Worm (Caenorhabditis elegans): ENCODE results near the gene T25D3.3.

Gene T25D3.3

ce11 chrII:152283-152682 is at the start of gene T25D3.3:
Gene T25D3.3 (plus strand): TSS chrII:152583.
- TF ChIP-seq lin-13 (GFP tag; optimal IDR thresholded peaks at IDR 0.05) (no peak), nhr-6 (tag; optimal IDR thresholded peaks at IDR 0.05) (no peak), nhr-237 (tag; optimal IDR thresholded peaks at IDR 0.05) (no peak), sem-4 (tag; optimal IDR thresholded peaks at IDR 0.05) (no peak), C34F6.9 (tag; optimal IDR thresholded peaks at IDR 0.05) (no peak), skn-1 (tag; optimal IDR thresholded peaks at IDR 0.05) (no peak), fos-1 (tag; optimal IDR thresholded peaks at IDR 0.05) (no peak)

DNA sequence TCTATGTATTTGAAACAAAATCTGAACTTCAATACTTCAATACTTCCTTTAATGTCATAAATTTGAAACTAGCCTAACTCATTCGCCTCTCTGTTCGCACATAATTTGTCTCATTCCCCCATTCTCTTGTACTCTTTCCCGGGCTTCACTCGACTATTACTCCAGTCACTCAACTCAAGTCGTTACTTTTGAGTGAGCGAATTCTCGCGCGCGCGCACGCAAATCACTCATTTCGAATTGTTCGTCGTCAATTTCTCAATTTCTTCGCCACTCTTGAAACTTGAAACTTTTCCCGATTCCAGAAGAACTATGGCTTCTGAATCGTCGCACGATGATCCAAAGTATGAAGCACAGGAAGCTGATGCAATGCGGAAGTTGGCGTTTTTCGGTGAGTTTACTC is 48.1 kb upstream of the T25D3.3 start, which contains the start of gene col-68:
Gene col-68 (plus strand): TSS at position 301 of the 400 bp plus-strand sequence.
- TF ChIP-seq ceh-82 (tag; optimal IDR thresholded peaks at IDR 0.05) (no peak), nhr-77 (tag; optimal IDR thresholded peaks at IDR 0.05) (no peak), nhr-21 (tag; optimal IDR thresholded peaks at IDR 0.05) (no peak), lin-39 (tag; optimal IDR thresholded peaks at IDR 0.05) (no peak), fos-1 (tag; optimal IDR thresholded peaks at IDR 0.05) (no peak), nhr-25 (tag; optimal IDR thresholded peaks at IDR 0.05) (no peak), ama-1 (optimal IDR thresholded peaks at IDR 0.05) (no peak)

ce11 chrII:105327-105882 is 47.0 kb upstream of the T25D3.3 start:
- TF ChIP-seq egl-27 (tag; optimal IDR thresholded peaks at IDR 0.05) (no peak), nhr-129 (tag; optimal IDR thresholded peaks at IDR 0.05) (no peak), lin-39 (tag; optimal IDR thresholded peaks at IDR 0.05) (no peak), ztf-11 (tag; optimal IDR thresholded peaks at IDR 0.05) (no peak), sma-3 (GFP tag; optimal IDR thresholded peaks at IDR 0.05) (no peak), mbf-1 (tag; optimal IDR thresholded peaks at IDR 0.05) (no peak), sem-4 (tag; optimal IDR thresholded peaks at IDR 0.05) (no peak), sma-9 (GFP tag; optimal IDR thresholded peaks at IDR 0.05) (no peak), sma-9 (tag; optimal IDR thresholded peaks at IDR 0.05) (no peak), R02D3.7 (tag; optimal IDR thresholded peaks at IDR 0.05) (no peak), mab-5 (tag; optimal IDR thresholded peaks at IDR 0.05) (no peak), ztf-4 (tag; optimal IDR thresholded peaks at IDR 0.05) (no peak), elt-3 (tag; optimal IDR thresholded peaks at IDR 0.05) (no peak), gmeb-1 (tag; optimal IDR thresholded peaks at IDR 0.05) (no peak), mdl-1 (tag; optimal IDR thresholded peaks at IDR 0.05) (no peak), lsy-2 (tag; optimal IDR thresholded peaks at IDR 0.05) (no peak)

DNA sequence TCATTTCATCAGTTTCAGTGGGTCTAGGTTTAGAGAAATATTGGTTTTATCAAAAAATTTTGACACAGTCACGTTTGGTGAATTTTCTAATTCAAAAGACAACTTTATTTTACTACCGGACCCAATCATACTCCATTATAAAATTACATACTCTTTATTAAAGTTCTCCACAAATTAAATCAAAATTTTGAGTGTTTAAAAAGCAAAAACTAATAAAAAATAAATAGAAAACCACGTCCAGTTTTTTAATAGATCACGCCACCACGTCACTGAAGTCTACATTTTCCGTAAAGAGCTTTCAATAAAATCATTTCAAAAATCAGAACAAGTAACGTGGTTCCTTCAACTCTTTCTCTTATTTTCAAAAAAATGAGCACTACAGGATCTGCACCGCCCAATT is 46.5 kb upstream of the T25D3.3 start, which contains the start of gene txt-1:
Gene txt-1 (plus strand): TSS at position 301 of the 400 bp plus-strand sequence.
- no peak for TF ChIP-seq ceh-82 (tag; optimal IDR thresholded peaks at IDR 0.05)
- TF ChIP-seq sem-4 (tag; optimal IDR thresholded peaks at IDR 0.05), result no peak
- no peak for TF ChIP-seq nhr-10 (tag; optimal IDR thresholded peaks at IDR 0.05)
- TF ChIP-seq C34F6.9 (tag; optimal IDR thresholded peaks at IDR 0.05), result no peak
- TF ChIP-seq alr-1 (tag; optimal IDR thresholded peaks at IDR 0.05), result no peak
- TF ChIP-seq lin-13 (GFP tag; optimal IDR thresholded peaks at IDR 0.05), result no peak
- TF ChIP-seq lin-11 (tag; optimal IDR thresholded peaks at IDR 0.05), result no peak
- no peak for TF ChIP-seq dmd-4 (tag; optimal IDR thresholded peaks at IDR 0.05)
- TF ChIP-seq elt-1 (tag; optimal IDR thresholded peaks at IDR 0.05), result no peak

DNA sequence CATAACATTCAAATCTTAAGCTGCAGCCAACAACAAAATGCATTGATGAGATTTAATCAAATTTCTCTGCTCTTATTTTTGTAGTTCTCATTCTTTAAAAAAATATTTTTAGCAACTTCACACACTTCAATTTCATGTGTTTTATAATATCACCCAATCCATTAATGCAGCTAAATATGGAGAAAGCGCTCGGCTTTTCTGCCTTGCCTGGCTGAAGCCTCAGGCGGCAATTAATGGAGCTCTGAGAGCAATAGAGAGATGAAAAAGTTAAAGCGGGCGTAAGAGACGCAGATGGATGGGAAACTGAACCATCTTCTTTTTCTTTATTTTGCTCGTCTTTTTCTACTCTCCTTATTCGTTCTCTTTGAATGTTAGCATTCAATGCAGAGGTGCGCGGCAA is 44.7 kb upstream of the T25D3.3 start:
- TF ChIP-seq nhr-6 (tag; optimal IDR thresholded peaks at IDR 0.05), result no peak
- TF ChIP-seq elt-1 (tag; optimal IDR thresholded peaks at IDR 0.05), result no peak
- TF ChIP-seq mdl-1 (tag; optimal IDR thresholded peaks at IDR 0.05), result no peak
- no peak for TF ChIP-seq mab-5 (tag; optimal IDR thresholded peaks at IDR 0.05)

DNA sequence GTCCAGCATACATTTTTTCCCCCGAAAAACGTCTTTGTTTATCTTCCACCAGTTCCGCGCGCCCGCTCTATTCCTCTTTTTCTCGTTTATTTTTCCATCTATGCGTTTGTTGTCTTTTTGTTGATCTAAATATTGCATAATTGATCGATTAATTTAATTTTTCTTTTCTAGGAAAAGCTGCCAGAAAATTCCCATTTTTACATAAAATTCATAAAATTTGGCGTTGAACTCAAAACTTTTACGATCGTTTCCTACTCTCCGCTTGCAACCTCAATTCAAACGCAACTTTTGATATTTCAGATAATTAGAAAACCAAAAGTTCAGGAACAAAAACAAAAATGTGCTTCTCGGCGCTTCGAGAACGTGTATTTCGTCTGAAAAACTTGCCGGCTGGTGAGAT is 43.5 kb upstream of the T25D3.3 start, which contains the start of gene C50D2.2:
Gene C50D2.2 (plus strand): TSS at position 301 of the 400 bp plus-strand sequence.
- no peak for TF ChIP-seq unc-39 (tag; optimal IDR thresholded peaks at IDR 0.05)
- no peak for TF ChIP-seq ama-1 (optimal IDR thresholded peaks at IDR 0.05)
- no peak for TF ChIP-seq peb-1 (tag; optimal IDR thresholded peaks at IDR 0.05)
- TF ChIP-seq mab-5 (tag; optimal IDR thresholded peaks at IDR 0.05), result no peak
- no peak for TF ChIP-seq fos-1 (tag; optimal IDR thresholded peaks at IDR 0.05)
- no peak for TF ChIP-seq ZK546.5 (tag; optimal IDR thresholded peaks at IDR 0.05)
- TF ChIP-seq nhr-10 (tag; optimal IDR thresholded peaks at IDR 0.05), result no peak
